Worm (Caenorhabditis elegans) whole organism, L3 larva: ENCODE data around the gene C28D4.18.
"Not testable (repeated sequence)": the region's sequence is repeated elsewhere in the genome, so short reads cannot be mapped to it uniquely, and the experiment has no call there.

Experiments used
- ZK546.5 ChIP-seq: sonication (generic microtip); optimal IDR thresholded peaks from 2 replicates; lab custom pipeline; 2017; ENCODE audit warnings: missing biosample characterization, missing genetic modification characterization
- aly-2 ChIP-seq: fragments of 150-350 bp; optimal IDR thresholded peaks from 2 replicates; lab custom pipeline; 2014; ENCODE audit warnings: missing biosample characterization, missing genetic modification characterization
- ceh-16 ChIP-seq: sonication (generic microtip); optimal IDR thresholded peaks from 2 replicates; lab custom pipeline; 2017; ENCODE audit warnings: missing biosample characterization, missing genetic modification characterization
- ceh-28 ChIP-seq: fragments of 150-350 bp; optimal IDR thresholded peaks from 2 replicates; lab custom pipeline; 2014; ENCODE audit warnings: missing biosample characterization, missing genetic modification reagents, missing genetic modification characterization
- ceh-82 ChIP-seq: fragments of 150-350 bp; optimal IDR thresholded peaks from 2 replicates; lab custom pipeline; 2014; ENCODE audit warnings: missing biosample characterization, missing genetic modification characterization
- ceh-9 ChIP-seq: sonication (generic microtip); optimal IDR thresholded peaks from 2 replicates; lab custom pipeline; 2018; ENCODE audit warnings: missing biosample characterization, missing genetic modification characterization
- daf-12 ChIP-seq: fragments of 150-350 bp; optimal IDR thresholded peaks from 2 replicates; lab custom pipeline; 2014; ENCODE audit warnings: missing biosample characterization, missing genetic modification reagents, missing genetic modification characterization
- egl-27 ChIP-seq: sonication (generic microtip); optimal IDR thresholded peaks from 4 replicates; lab custom pipeline; 2017; ENCODE audit warnings: missing biosample characterization, missing genetic modification reagents, missing genetic modification characterization
- egl-5 ChIP-seq: fragments of 150-350 bp; optimal IDR thresholded peaks from 2 replicates; lab custom pipeline; 2017; ENCODE audit warnings: missing biosample characterization, missing genetic modification reagents, missing genetic modification characterization, inconsistent platforms
- elt-1 ChIP-seq: fragments of 150-350 bp; optimal IDR thresholded peaks from 2 replicates; lab custom pipeline; 2014; ENCODE audit warnings: missing biosample characterization, missing genetic modification characterization
- elt-2 ChIP-seq: sonication (generic microtip); optimal IDR thresholded peaks from 2 replicates; lab custom pipeline; 2016; ENCODE audit warnings: missing genetic modification reagents, mild to moderate bottlenecking, missing genetic modification characterization, missing compliant biosample characterization
- elt-3 ChIP-seq, 3 experiments: fragments of 150-350 bp in 1 of 3; sonication (generic microtip) in 2 of 3; optimal IDR thresholded peaks; 2 replicates in 2 of 3; 4 replicates in 1 of 3; lab custom pipeline; 2014 to 2017; ENCODE audit warnings: missing biosample characterization in 3 of 3, missing genetic modification characterization in 3 of 3
- eor-1 ChIP-seq, 2 experiments: fragments of 150-350 bp; optimal IDR thresholded peaks; 2 replicates each; lab custom pipeline; 2014 to 2018; ENCODE audit warnings: missing biosample characterization in 2 of 2, missing genetic modification characterization in 2 of 2
- fkh-10 ChIP-seq: sonication (generic microtip); optimal IDR thresholded peaks from 2 replicates; lab custom pipeline; 2017; ENCODE audit warnings: missing biosample characterization, missing genetic modification reagents, missing genetic modification characterization
- fkh-2 ChIP-seq: fragments of 150-350 bp; optimal IDR thresholded peaks from 2 replicates; lab custom pipeline; 2014; ENCODE audit warnings: missing biosample characterization, missing genetic modification reagents, missing genetic modification characterization
- fos-1 ChIP-seq: fragments of 150-350 bp; optimal IDR thresholded peaks from 2 replicates; lab custom pipeline; 2014; ENCODE audit warnings: missing biosample characterization, missing genetic modification characterization
- hmg-11 ChIP-seq: sonication (generic microtip); optimal IDR thresholded peaks from 2 replicates; lab custom pipeline; 2016; ENCODE audit warnings: missing genetic modification characterization, missing compliant biosample characterization
- jun-1 ChIP-seq: fragments of 150-350 bp; optimal IDR thresholded peaks from 2 replicates; lab custom pipeline; 2014; ENCODE audit warnings: missing biosample characterization, missing genetic modification reagents, missing genetic modification characterization
- lin-39 ChIP-seq: fragments of 150-350 bp; optimal IDR thresholded peaks from 2 replicates; lab custom pipeline; 2018; ENCODE audit warnings: missing biosample characterization, missing genetic modification reagents, missing genetic modification characterization
- lsy-12 ChIP-seq: sonication (generic microtip); optimal IDR thresholded peaks from 2 replicates; lab custom pipeline; 2016; ENCODE audit warnings: mild to moderate bottlenecking, missing genetic modification characterization, missing compliant biosample characterization
- mdl-1 ChIP-seq: fragments of 150-350 bp; optimal IDR thresholded peaks from 2 replicates; lab custom pipeline; 2014; ENCODE audit warnings: missing biosample characterization, missing genetic modification characterization
- nfya-1 ChIP-seq: sonication (generic microtip); optimal IDR thresholded peaks from 2 replicates; lab custom pipeline; 2017; ENCODE audit warnings: missing genetic modification characterization, mild to moderate bottlenecking, missing compliant biosample characterization, antibody characterized with exemption, moderate library complexity; ENCODE audit not compliant: insufficient read depth
- nhr-11 ChIP-seq: fragments of 150-350 bp; optimal IDR thresholded peaks from 2 replicates; lab custom pipeline; 2014; ENCODE audit warnings: missing biosample characterization, missing genetic modification characterization
- nhr-12 ChIP-seq: fragments of 150-350 bp; optimal IDR thresholded peaks from 2 replicates; lab custom pipeline; 2014; ENCODE audit warnings: missing biosample characterization, missing genetic modification characterization
- nhr-23 ChIP-seq: fragments of 150-350 bp; optimal IDR thresholded peaks from 2 replicates; lab custom pipeline; 2014; ENCODE audit warnings: missing biosample characterization, missing genetic modification reagents, missing genetic modification characterization
- nhr-237 ChIP-seq: fragments of 150-350 bp; optimal IDR thresholded peaks from 2 replicates; lab custom pipeline; 2014; ENCODE audit warnings: missing biosample characterization, missing genetic modification characterization
- nhr-25 ChIP-seq: sonication (generic microtip); optimal IDR thresholded peaks from 2 replicates; lab custom pipeline; 2017; ENCODE audit warnings: missing biosample characterization, missing genetic modification characterization
- nhr-28 ChIP-seq: fragments of 150-350 bp; optimal IDR thresholded peaks from 2 replicates; lab custom pipeline; 2014; ENCODE audit warnings: missing biosample characterization, missing genetic modification characterization
- nhr-43 ChIP-seq: sonication (generic microtip); optimal IDR thresholded peaks from 2 replicates; lab custom pipeline; 2016; ENCODE audit warnings: mild to moderate bottlenecking, missing genetic modification characterization, missing compliant biosample characterization; ENCODE audit not compliant: poor library complexity, severe bottlenecking
- nhr-67 ChIP-seq: fragments of 150-350 bp; optimal IDR thresholded peaks from 2 replicates; lab custom pipeline; 2014; ENCODE audit warnings: missing biosample characterization, missing genetic modification characterization
- pqm-1 ChIP-seq: fragments of 150-350 bp; optimal IDR thresholded peaks from 2 replicates; lab custom pipeline; 2017; ENCODE audit warnings: missing biosample characterization, missing genetic modification characterization, inconsistent platforms
- sea-2 ChIP-seq: fragments of 150-350 bp; sonication (generic microtip); optimal IDR thresholded peaks from 4 replicates; lab custom pipeline; 2014; ENCODE audit warnings: missing biosample characterization, missing genetic modification reagents, missing genetic modification characterization
- skn-1 ChIP-seq: fragments of 150-350 bp; optimal IDR thresholded peaks from 2 replicates; lab custom pipeline; 2014; ENCODE audit warnings: missing biosample characterization, missing genetic modification characterization
- unc-39 ChIP-seq: sonication (generic microtip); optimal IDR thresholded peaks from 4 replicates; lab custom pipeline; 2017; ENCODE audit warnings: missing biosample characterization, missing genetic modification characterization
- zag-1 ChIP-seq: fragments of 150-350 bp; optimal IDR thresholded peaks from 2 replicates; lab custom pipeline; 2014; ENCODE audit warnings: missing biosample characterization, missing genetic modification characterization
- ztf-11 ChIP-seq: fragments of 150-350 bp; optimal IDR thresholded peaks from 2 replicates; lab custom pipeline; 2014; ENCODE audit warnings: missing biosample characterization, missing genetic modification characterization
- ztf-4 ChIP-seq: fragments of 150-350 bp; optimal IDR thresholded peaks from 2 replicates; lab custom pipeline; 2014; ENCODE audit warnings: missing biosample characterization, missing genetic modification characterization

The C28D4.18 gene

ce11 chrIV:9678007-9678406 is 47.1 kb upstream of the C28D4.18 start:
- TF ChIP-seq egl-5, result no peak
- TF ChIP-seq unc-39 (tag; lab: Kevin White, UChicago), result no peak

- TF ChIP-seq egl-5 (no peak), sea-2 (GFP tag; lab: Kevin White, UChicago) (no peak), fos-1 (tag; lab: Kevin White, UChicago) (no peak), ZK546.5 (no peak), elt-2 (peak; percentile 3), mdl-1 (no peak), zag-1 (tag; lab: Kevin White, UChicago) (no peak), nhr-25 (no peak), nhr-67 (no peak)
- TF ChIP-seq, all 47 proteins: peak for 1
These were observed 45.8 kb upstream of the C28D4.18 start for ce11 chrIV:9679296-9679695.

DNA sequence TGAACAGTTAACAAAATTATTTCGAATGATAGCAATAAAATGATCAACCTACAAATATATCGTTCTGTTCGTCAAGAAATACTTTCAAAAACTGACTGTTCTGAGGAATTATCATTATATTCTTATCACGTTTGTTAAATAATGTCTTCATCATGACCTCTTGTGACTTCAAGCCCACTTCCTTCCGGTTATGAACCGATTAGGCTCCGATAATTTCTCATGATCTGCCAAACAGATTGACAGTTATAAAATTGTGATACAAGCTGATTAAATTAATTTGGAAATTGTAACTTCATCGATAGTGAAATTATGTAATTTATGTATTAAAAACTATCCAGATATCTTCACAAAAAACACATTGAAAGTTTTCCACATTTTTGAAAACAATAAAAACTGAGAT is 44.2 kb upstream of the C28D4.18 start, which contains the start of gene ins-8:
TSS of gene ins-8 (minus strand) at position 101 of the 400 bp plus-strand sequence.
- TF ChIP-seq nhr-23 (tag; lab: Kevin White, UChicago) (no peak), lin-39 (tag; lab: Kevin White, UChicago) (no peak), mdl-1 (no peak), elt-2 (no peak), nhr-43 (tag; lab: Kevin White, UChicago) (no peak), fkh-2 (no peak), ceh-16 (no peak), egl-27 (tag; lab: Kevin White, UChicago) (no peak), sea-2 (GFP tag; lab: Kevin White, UChicago) (no peak)

ce11 chrIV:9682514-9682913 is 42.6 kb upstream of the C28D4.18 start, which contains the start of gene ins-7:
Gene ins-7, minus strand, starts transcription at chrIV:9682845.
- TF ChIP-seq ztf-11 (tag; lab: Kevin White, UChicago) (no peak), lsy-12 (no peak), sea-2 (GFP tag; lab: Kevin White, UChicago) (no peak), elt-2 (peak; percentile 91), nhr-28 (tag; lab: Kevin White, UChicago) (no peak), nhr-12 (tag; lab: Kevin White, UChicago) (no peak), pqm-1 (tag; lab: Kevin White, UChicago) (peak; percentile 34)
- TF ChIP-seq, all 47 proteins: peak for 2

DNA sequence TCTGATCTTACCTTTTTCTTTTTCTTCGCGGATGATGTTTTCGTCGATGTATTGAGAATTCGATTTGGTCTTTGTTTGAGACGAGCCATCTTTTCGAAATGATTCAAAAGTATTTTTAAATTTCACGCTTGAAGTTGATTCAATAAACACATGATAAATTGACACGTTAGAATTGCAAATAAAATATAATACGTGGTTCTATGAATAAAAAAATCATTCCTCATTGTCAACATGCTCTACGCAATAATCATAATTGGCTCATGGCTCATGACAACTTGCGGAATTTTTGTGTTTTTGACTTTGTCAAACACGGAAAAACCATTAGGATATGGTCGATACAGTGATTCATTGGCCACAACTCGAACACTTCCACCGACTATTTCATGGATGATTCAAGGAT is 41.6 kb upstream of the C28D4.18 start, which contains the start of the genes htas-1 and ZK1251.3:
TSS of gene htas-1 (minus strand) at position 101 of the 400 bp plus-strand sequence.
TSS of gene ZK1251.3 (plus strand) at position 226 of the 400 bp plus-strand sequence.
- TF ChIP-seq elt-3 (tag; optimal IDR thresholded peaks at IDR 0.05; lab: Kevin White, UChicago), result no peak
- no peak for TF ChIP-seq daf-12
- TF ChIP-seq lin-39 (tag; lab: Kevin White, UChicago), result no peak
- TF ChIP-seq ztf-4 (tag; lab: Kevin White, UChicago), result no peak
- no peak for TF ChIP-seq nhr-12 (tag; lab: Kevin White, UChicago)
- TF ChIP-seq jun-1 (tag; lab: Kevin White, UChicago), result no peak
- TF ChIP-seq nfya-1, result no peak
- no peak for TF ChIP-seq nhr-237
- TF ChIP-seq zag-1 (tag; lab: Kevin White, UChicago), result no peak

ce11 chrIV:9688715-9689114 is 36.4 kb upstream of the C28D4.18 start, which contains the start of gene msp-76:
Gene msp-76, plus strand, starts transcription at chrIV:9689015.
- TF ChIP-seq mdl-1; daf-12; nhr-12 (tag; lab: Kevin White, UChicago): not testable (repeated sequence)

DNA sequence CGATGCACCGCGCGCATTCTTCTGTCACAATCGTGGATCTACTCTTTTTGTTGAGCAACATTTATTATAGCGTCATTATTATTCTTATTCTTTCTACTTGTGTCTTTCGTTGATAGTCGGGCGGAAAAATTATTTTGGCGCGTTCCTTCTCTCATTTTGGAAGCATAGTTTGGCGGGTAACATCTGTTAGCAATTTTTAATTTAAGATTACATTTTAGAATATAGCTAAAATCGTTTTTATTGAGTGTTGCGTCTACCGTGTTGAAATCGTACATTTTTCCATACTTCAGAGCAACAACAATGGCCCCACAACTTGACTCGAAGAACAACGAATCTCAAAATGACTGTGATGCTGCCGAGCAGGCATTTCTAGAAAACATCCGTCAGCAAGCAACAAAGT is 34.4 kb upstream of the C28D4.18 start, which contains the start of gene sdz-36:
TSS of gene sdz-36 (plus strand) at position 301 of the 400 bp plus-strand sequence.
- no peak for TF ChIP-seq ceh-28 (tag; lab: Kevin White, UChicago)
- TF ChIP-seq skn-1, result no peak
- TF ChIP-seq ceh-82 (tag; lab: Kevin White, UChicago), result no peak
- TF ChIP-seq eor-1 (tag; optimal IDR thresholded peaks at IDR 0.05; lab: Kevin White, UChicago), result no peak
- TF ChIP-seq nfya-1, result no peak
- no peak for TF ChIP-seq fkh-10 (GFP tag; lab: Kevin White, UChicago)
- TF ChIP-seq fos-1 (tag; lab: Kevin White, UChicago), result no peak
- TF ChIP-seq aly-2 (tag; lab: Kevin White, UChicago), result no peak
- TF ChIP-seq daf-12, result no peak
- TF ChIP-seq egl-27 (tag; lab: Kevin White, UChicago), result no peak
- TF ChIP-seq ceh-9 (tag; lab: Kevin White, UChicago), result no peak
- TF ChIP-seq hmg-11 (tag; lab: Kevin White, UChicago), result no peak
- TF ChIP-seq nhr-11 (tag; lab: Kevin White, UChicago), result no peak
- TF ChIP-seq elt-1 (tag; lab: Kevin White, UChicago), result no peak
- TF ChIP-seq elt-2, result no peak
- TF ChIP-seq nhr-28 (tag; lab: Kevin White, UChicago), result no peak
- no peak for TF ChIP-seq nhr-23 (tag; lab: Kevin White, UChicago)
- no peak for TF ChIP-seq unc-39 (tag; lab: Kevin White, UChicago)
